Worm (Caenorhabditis elegans): ENCODE measurements around the gene lias-1.

- TF ChIP-seq snpc-4 (tag; optimal IDR thresholded peaks at IDR 0.05) (no peak), F13H6.1 (tag; optimal IDR thresholded peaks at IDR 0.05) (peak; percentile 8), nhr-237 (tag; optimal IDR thresholded peaks at IDR 0.05) (no peak), egl-27 (tag; optimal IDR thresholded peaks at IDR 0.05) (no peak), lsy-2 (tag; optimal IDR thresholded peaks at IDR 0.05) (peak; percentile 14 to 77), mdl-1 (tag; optimal IDR thresholded peaks at IDR 0.05) (no peak), skn-1 (tag; optimal IDR thresholded peaks at IDR 0.05) (no peak), ztf-4 (tag; optimal IDR thresholded peaks at IDR 0.05) (no peak), ama-1 (optimal IDR thresholded peaks at IDR 0.05) (no peak), nhr-12 (tag; optimal IDR thresholded peaks at IDR 0.05) (no peak), alr-1 (tag; optimal IDR thresholded peaks at IDR 0.05) (no peak), nhr-6 (tag; optimal IDR thresholded peaks at IDR 0.05) (no peak), nhr-25 (tag; optimal IDR thresholded peaks at IDR 0.05) (no peak), nhr-77 (tag; optimal IDR thresholded peaks at IDR 0.05) (no peak)
Observed at ce11 chrIII:3540424-3540823, 35.5 kb upstream of the lias-1 start.
